Fruit fly (Drosophila melanogaster): ENCODE results near the gene Cyp4d2.

The Cyp4d2 gene

DNA sequence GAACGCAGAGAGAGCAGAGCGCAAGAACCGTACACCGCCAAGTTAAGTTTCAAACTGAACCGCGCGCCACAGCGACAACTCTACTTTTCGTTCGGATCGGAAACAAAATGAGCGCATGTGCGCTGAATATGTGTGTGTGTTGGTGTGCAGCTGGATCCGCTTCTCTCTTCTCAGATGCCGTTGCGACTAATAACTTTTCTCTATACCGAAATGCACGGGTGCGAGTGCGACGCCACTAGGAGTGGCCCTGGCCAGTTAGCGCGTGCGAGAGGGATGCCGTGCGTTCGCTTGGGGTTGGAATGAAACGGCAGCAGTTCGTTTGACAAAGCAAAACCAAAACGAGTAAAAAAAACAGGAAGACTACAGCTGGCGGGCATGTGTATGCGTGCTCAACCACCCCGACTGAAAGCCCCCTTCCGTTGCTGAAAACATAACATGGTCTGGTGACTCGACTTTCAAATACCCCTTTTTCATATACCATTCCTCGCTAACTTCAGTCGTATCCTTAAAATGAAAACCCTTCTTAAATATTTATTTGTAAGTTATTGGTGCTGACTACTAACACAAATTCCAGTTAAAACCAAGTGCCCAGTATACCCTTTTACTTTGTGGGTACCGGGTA, 38.9 kb upstream of the Cyp4d2 start (continued):
- TF ChIP-seq ind (GFP tag; optimal IDR thresholded peaks at IDR 0.05) (peak; percentile 100), bcd (GFP tag; optimal IDR thresholded peaks at IDR 0.05) (peak; percentile 100), CG12236 (GFP tag; optimal IDR thresholded peaks at IDR 0.05) (peak; percentile 100), CG5180 (GFP tag; optimal IDR thresholded peaks at IDR 0.05) (peak; percentile 95), HLH3B (GFP tag; IDR thresholded peaks at IDR 0.05) (peak; percentile 100), ara (GFP tag; IDR thresholded peaks at IDR 0.05) (peak; percentile 100), Camta (GFP tag; optimal IDR thresholded peaks at IDR 0.05) (peak; percentile 100), Atf3 (GFP tag; optimal IDR thresholded peaks at IDR 0.05) (peak; percentile 100), Side (GFP tag; optimal IDR thresholded peaks at IDR 0.05) (peak; percentile 100), Dbx (GFP tag; IDR thresholded peaks at IDR 0.05) (peak; percentile 100), CG18599 (GFP tag; optimal IDR thresholded peaks at IDR 0.05) (peak; percentile 100), CG2120 (GFP tag; optimal IDR thresholded peaks at IDR 0.05) (peak; percentile 100), CG14014 (GFP tag; IDR thresholded peaks at IDR 0.05) (peak; percentile 100), CG11504 (tag; optimal IDR thresholded peaks at IDR 0.05) (peak; percentile 99), bsh (GFP tag; optimal IDR thresholded peaks at IDR 0.05) (peak; percentile 96 to 100), CG1233 (GFP tag; optimal IDR thresholded peaks at IDR 0.05) (peak; percentile 100), org-1 (GFP tag; optimal IDR thresholded peaks at IDR 0.05) (peak; percentile 99), Oli (tag; optimal IDR thresholded peaks at IDR 0.05) (peak; percentile 100), CG8290 (GFP tag; optimal IDR thresholded peaks at IDR 0.05) (peak; percentile 99), CG8290 (tag; optimal IDR thresholded peaks at IDR 0.05) (peak; percentile 99 to 100), CG7357 (GFP tag; IDR thresholded peaks at IDR 0.05) (peak; percentile 99), Trl (optimal IDR thresholded peaks at IDR 0.05) (peak; percentile 62 to 76), Trl (GFP tag; optimal IDR thresholded peaks at IDR 0.05) (peak; percentile 100), CG16779 (GFP tag; IDR thresholded peaks at IDR 0.05) (peak; percentile 100), grau (tag; optimal IDR thresholded peaks at IDR 0.05) (peak; percentile 100), CG2202 (tag; optimal IDR thresholded peaks at IDR 0.05) (peak; percentile 100), CG8944 (GFP tag; optimal IDR thresholded peaks at IDR 0.05) (peak; percentile 100), CG13123 (GFP tag; optimal IDR thresholded peaks at IDR 0.05) (peak; percentile 99), stwl (tag; optimal IDR thresholded peaks at IDR 0.05) (peak; percentile 95), lbe (GFP tag; optimal IDR thresholded peaks at IDR 0.05) (peak; percentile 99), CG5245 (GFP tag; optimal IDR thresholded peaks at IDR 0.05) (peak; percentile 100), pzg (GFP tag; optimal IDR thresholded peaks at IDR 0.05) (peak; percentile 60), Ptx1 (GFP tag; IDR thresholded peaks at IDR 0.05) (peak; percentile 100), Fer2 (tag; optimal IDR thresholded peaks at IDR 0.05) (peak; percentile 100), Abd-B (GFP tag; optimal IDR thresholded peaks at IDR 0.05) (peak; percentile 100), CG9797 (GFP tag; optimal IDR thresholded peaks at IDR 0.05) (peak; percentile 82), gsb-n (tag; optimal IDR thresholded peaks at IDR 0.05) (peak; percentile 100), wdn (GFP tag; IDR thresholded peaks at IDR 0.05) (peak; percentile 100), Mes4 (GFP tag; optimal IDR thresholded peaks at IDR 0.05) (peak; percentile 100)

dm6 chrX:2137587-2138341, 38.0 kb upstream of the Cyp4d2 start:
- TF ChIP-seq CG10654 (GFP tag; optimal IDR thresholded peaks at IDR 0.05) (peak; percentile 99), fd102C (GFP tag; optimal IDR thresholded peaks at IDR 0.05) (peak; percentile 97), amos (GFP tag; IDR thresholded peaks at IDR 0.05; ENCODE audit: partially characterized antibody) (0 out of 2 replicates have a peak, but pooled peaks have one; percentile 5), NK7.1 (GFP tag; optimal IDR thresholded peaks at IDR 0.05) (peak; percentile 78), CG2678 (tag; optimal IDR thresholded peaks at IDR 0.05) (peak; percentile 100), CG14050 (GFP tag; IDR thresholded peaks at IDR 0.05) (peak; percentile 98), CG13123 (GFP tag; optimal IDR thresholded peaks at IDR 0.05) (peak; percentile 97), Hey (tag; optimal IDR thresholded peaks at IDR 0.05) (peak; percentile 94), lmd (GFP tag; IDR thresholded peaks at IDR 0.05) (peak; percentile 99), dmrt11E (tag; optimal IDR thresholded peaks at IDR 0.05) (peak; percentile 100), fru (optimal IDR thresholded peaks at IDR 0.05) (no peak), CG2129 (GFP tag; IDR thresholded peaks at IDR 0.05; ENCODE audit: partially characterized antibody) (no peak), CG4730 (GFP tag; IDR thresholded peaks at IDR 0.05) (peak; percentile 98), ttk (GFP tag; IDR thresholded peaks at IDR 0.05) (peak; percentile 98)

Data from whole organism, embryonic.